Fruit fly (Drosophila melanogaster) whole organism, embryonic: ENCODE measurements around the gene CG13403.

Experiments used
- Adf1 ChIP-seq: fragments of 200-800 bp; sonication (Bioruptor generic); IDR thresholded peaks from 2 replicates; pipeline ENCODE4 v1.3.6; 2022; ENCODE audit warnings: missing biosample characterization, missing genetic modification characterization
- Atf3 ChIP-seq: fragments of 200-800 bp; sonication (Bioruptor generic); optimal IDR thresholded peaks from 3 replicates; lab custom pipeline; 2016; ENCODE audit warnings: missing biosample characterization, missing genetic modification characterization
- Atf6 ChIP-seq: fragments of 200-800 bp; sonication (Bioruptor generic); IDR thresholded peaks from 2 replicates; pipeline ENCODE4 v1.3.6; 2022; ENCODE audit warnings: missing biosample characterization, missing genetic modification characterization
- Bteb2 ChIP-seq: fragments of 200-800 bp; sonication (Bioruptor generic); optimal IDR thresholded peaks from 2 replicates; lab custom pipeline; 2016; ENCODE audit warnings: missing biosample characterization, missing genetic modification characterization
- CG10209 ChIP-seq: fragments of 200-800 bp; sonication (Bioruptor generic); optimal IDR thresholded peaks from 3 replicates; lab custom pipeline; 2017; ENCODE audit warnings: missing biosample characterization, mild to moderate bottlenecking, missing genetic modification characterization, missing genetic modification reagents
- CG10565 ChIP-seq: fragments of 200-800 bp; sonication (Bioruptor generic); optimal IDR thresholded peaks from 3 replicates; lab custom pipeline; 2016; ENCODE audit warnings: missing biosample characterization, mild to moderate bottlenecking, missing genetic modification characterization
- CG11456 ChIP-seq: fragments of 200-800 bp; sonication (Bioruptor generic); IDR thresholded peaks from 3 replicates; pipeline ENCODE4 v1.3.6; 2022; ENCODE audit warnings: missing biosample characterization, missing genetic modification characterization
- CG11504 ChIP-seq: fragments of 200-800 bp; sonication (Bioruptor generic); optimal IDR thresholded peaks from 3 replicates; lab custom pipeline; 2019; ENCODE audit warnings: missing biosample characterization, mild to moderate bottlenecking, missing genetic modification characterization, moderate library complexity
- CG13424 ChIP-seq: fragments of 200-800 bp; sonication (Bioruptor generic); optimal IDR thresholded peaks from 2 replicates; lab custom pipeline; 2019; ENCODE audit warnings: missing biosample characterization, mild to moderate bottlenecking, missing genetic modification characterization, moderate library complexity
- CG14710 ChIP-seq: fragments of 200-800 bp; sonication (Bioruptor generic); optimal IDR thresholded peaks from 3 replicates; lab custom pipeline; 2019; ENCODE audit warnings: missing biosample characterization, mild to moderate bottlenecking, missing genetic modification characterization, moderate library complexity
- CG15073 ChIP-seq: fragments of 200-800 bp; sonication (Bioruptor generic); optimal IDR thresholded peaks from 2 replicates; lab custom pipeline; 2016; ENCODE audit warnings: missing biosample characterization, missing genetic modification characterization
- CG15269 ChIP-seq: fragments of 200-800 bp; sonication (Bioruptor generic); optimal IDR thresholded peaks from 2 replicates; lab custom pipeline; 2018; ENCODE audit warnings: missing biosample characterization, mild to moderate bottlenecking, missing genetic modification characterization, moderate library complexity
- CG15601 ChIP-seq: fragments of 200-800 bp; sonication (Bioruptor generic); optimal IDR thresholded peaks from 3 replicates; lab custom pipeline; 2019; ENCODE audit warnings: missing biosample characterization, mild to moderate bottlenecking, missing genetic modification characterization, moderate library complexity
- CG18262 ChIP-seq: fragments of 200-800 bp; optimal IDR thresholded peaks from 3 replicates; lab custom pipeline; 2019; ENCODE audit warnings: missing biosample characterization, mild to moderate bottlenecking, missing genetic modification characterization, moderate library complexity
- CG2202 ChIP-seq: fragments of 200-800 bp; sonication (Bioruptor generic); optimal IDR thresholded peaks from 2 replicates; lab custom pipeline; 2018; ENCODE audit warnings: missing biosample characterization, mild to moderate bottlenecking, missing genetic modification characterization
- CG2712 ChIP-seq: fragments of 200-800 bp; optimal IDR thresholded peaks from 3 replicates; lab custom pipeline; 2019; ENCODE audit warnings: missing biosample characterization, mild to moderate bottlenecking, missing genetic modification characterization, moderate library complexity
- CG2875 ChIP-seq: fragments of 200-800 bp; sonication (Bioruptor generic); optimal IDR thresholded peaks from 2 replicates; lab custom pipeline; 2017; ENCODE audit warnings: missing biosample characterization, mild to moderate bottlenecking, missing genetic modification characterization, missing genetic modification reagents
- CG3407 ChIP-seq: fragments of 200-800 bp; sonication (Bioruptor generic); optimal IDR thresholded peaks from 2 replicates; lab custom pipeline; 2018; ENCODE audit warnings: missing biosample characterization, mild to moderate bottlenecking, missing genetic modification characterization
- CG34224 ChIP-seq: fragments of 200-800 bp; sonication (Bioruptor generic); IDR thresholded peaks from 3 replicates; pipeline ENCODE4 v1.3.6; 2022; ENCODE audit warnings: missing biosample characterization, missing genetic modification characterization; ENCODE audit not compliant: partially characterized antibody
- CG4424 ChIP-seq: fragments of 200-800 bp; sonication (Bioruptor generic); optimal IDR thresholded peaks from 3 replicates; lab custom pipeline; 2016; ENCODE audit warnings: missing biosample characterization, missing genetic modification characterization
- CG5180 ChIP-seq: fragments of 200-800 bp; sonication (Bioruptor generic); optimal IDR thresholded peaks from 3 replicates; lab custom pipeline; 2017; ENCODE audit warnings: missing biosample characterization, missing genetic modification characterization, mild to moderate bottlenecking, moderate library complexity, missing genetic modification reagents
- CG6175 ChIP-seq: fragments of 200-800 bp; sonication (Bioruptor generic); IDR thresholded peaks from 3 replicates; pipeline ENCODE4 v1.3.6; 2022; ENCODE audit warnings: missing biosample characterization, missing genetic modification characterization
- CG6791 ChIP-seq: fragments of 200-800 bp; sonication (Bioruptor generic); IDR thresholded peaks from 3 replicates; pipeline ENCODE4 v1.3.6; 2022; ENCODE audit warnings: missing biosample characterization, missing genetic modification characterization; ENCODE audit not compliant: partially characterized antibody
- CG7786 ChIP-seq: fragments of 200-800 bp; sonication (Bioruptor generic); optimal IDR thresholded peaks from 2 replicates; lab custom pipeline; 2016; ENCODE audit warnings: missing biosample characterization, missing genetic modification characterization
- CG7928 ChIP-seq: fragments of 200-800 bp; sonication (Bioruptor generic); optimal IDR thresholded peaks from 2 replicates; lab custom pipeline; 2017; ENCODE audit warnings: missing biosample characterization, mild to moderate bottlenecking, missing genetic modification characterization
- CoRest ChIP-seq: fragments of 200-800 bp; sonication (Bioruptor generic); optimal IDR thresholded peaks from 3 replicates; lab custom pipeline; 2018; ENCODE audit warnings: missing biosample characterization, mild to moderate bottlenecking, missing genetic modification characterization, moderate library complexity
- Ets97D ChIP-seq: fragments of 200-800 bp; sonication (Bioruptor generic); optimal IDR thresholded peaks from 3 replicates; lab custom pipeline; 2016; ENCODE audit warnings: missing biosample characterization, missing genetic modification characterization
- HLH4C ChIP-seq: fragments of 200-800 bp; sonication (Bioruptor generic); IDR thresholded peaks from 3 replicates; pipeline ENCODE4 v1.3.6; 2022; ENCODE audit warnings: missing biosample characterization, missing genetic modification characterization; ENCODE audit not compliant: partially characterized antibody
- Hmx ChIP-seq: fragments of 200-800 bp; sonication (Bioruptor generic); optimal IDR thresholded peaks from 2 replicates; lab custom pipeline; 2016; ENCODE audit warnings: missing biosample characterization, missing genetic modification characterization
- Nf-YA ChIP-seq: fragments of 200-800 bp; sonication (Bioruptor generic); IDR thresholded peaks from 2 replicates; pipeline ENCODE4 v1.3.6; 2022; ENCODE audit warnings: missing biosample characterization, missing genetic modification characterization
- Scr ChIP-seq: fragments of 200-800 bp; sonication (Bioruptor generic); IDR thresholded peaks from 2 replicates; pipeline ENCODE4 v1.3.6; 2022; ENCODE audit warnings: missing biosample characterization, missing genetic modification characterization; ENCODE audit not compliant: partially characterized antibody
- Sry-δ ChIP-seq: fragments of 200-800 bp; sonication (Bioruptor generic); optimal IDR thresholded peaks from 2 replicates; lab custom pipeline; 2016; ENCODE audit warnings: missing biosample characterization, missing genetic modification characterization
- YL-1 ChIP-seq: fragments of 200-800 bp; sonication (Bioruptor generic); optimal IDR thresholded peaks from 3 replicates; lab custom pipeline; 2017; ENCODE audit warnings: missing biosample characterization, mild to moderate bottlenecking, missing genetic modification characterization
- ara ChIP-seq: fragments of 200-800 bp; sonication (Bioruptor generic); IDR thresholded peaks from 2 replicates; pipeline ENCODE4 v1.3.6; 2022; ENCODE audit warnings: missing biosample characterization, missing genetic modification characterization
- cad ChIP-seq: fragments of >200 bp; optimal IDR thresholded peaks from 2 replicates; lab custom pipeline; 2017; ENCODE audit warnings: missing biosample characterization, missing genetic modification characterization
- croc ChIP-seq: fragments of 200-800 bp; sonication (Bioruptor generic); conservative IDR thresholded peaks from 3 replicates; pipeline ENCODE4 v1.3.6; 2022; ENCODE audit warnings: missing biosample characterization, missing genetic modification characterization
- cwo ChIP-seq: fragments of 200-800 bp; sonication (Bioruptor generic); optimal IDR thresholded peaks from 3 replicates; lab custom pipeline; 2017; ENCODE audit warnings: missing biosample characterization, missing genetic modification characterization, mild to moderate bottlenecking, moderate library complexity, missing genetic modification reagents
- exex ChIP-seq: fragments of 200-800 bp; sonication (Bioruptor generic); optimal IDR thresholded peaks from 4 replicates; lab custom pipeline; 2018; ENCODE audit warnings: missing biosample characterization, mild to moderate bottlenecking, missing genetic modification characterization, moderate library complexity
- fd64A ChIP-seq: fragments of 200-800 bp; sonication (Bioruptor generic); optimal IDR thresholded peaks from 3 replicates; lab custom pipeline; 2018; ENCODE audit warnings: missing biosample characterization, mild to moderate bottlenecking, missing genetic modification characterization
- hb ChIP-seq: fragments of 200-800 bp; sonication (Bioruptor generic); IDR thresholded peaks from 3 replicates; pipeline ENCODE4 v1.3.6; 2022; ENCODE audit warnings: missing biosample characterization, missing genetic modification characterization; ENCODE audit not compliant: partially characterized antibody
- pan ChIP-seq, 4 experiments: fragments of >200 bp in 3 of 4; fragments of 200-800 bp in 1 of 4; sonication (Bioruptor generic) in 1 of 4; optimal IDR thresholded peaks in 3 of 4; IDR thresholded peaks in 1 of 4; 2 replicates each; pipeline versions ENCODE4 v1.3.6 to Lab custom; 2017 to 2022; ENCODE audit warnings: missing biosample characterization in 2 of 4, missing genetic modification characterization in 2 of 4, mixed read lengths in 1 of 4
- pb ChIP-seq: fragments of 200-800 bp; sonication (Bioruptor generic); optimal IDR thresholded peaks from 3 replicates; lab custom pipeline; 2016; ENCODE audit warnings: missing biosample characterization, missing genetic modification characterization
- seq ChIP-seq: fragments of 200-800 bp; sonication (Bioruptor generic); IDR thresholded peaks from 2 replicates; pipeline ENCODE4 v1.3.6; 2022; ENCODE audit warnings: missing biosample characterization, missing genetic modification characterization
- sim ChIP-seq: fragments of 200-800 bp; sonication (Bioruptor generic); IDR thresholded peaks from 2 replicates; pipeline ENCODE4 v1.3.6; 2022; ENCODE audit warnings: missing biosample characterization, missing genetic modification characterization
- stc ChIP-seq: fragments of 200-800 bp; sonication (Bioruptor generic); IDR thresholded peaks from 2 replicates; pipeline ENCODE4 v1.3.6; 2022; ENCODE audit warnings: missing biosample characterization, missing genetic modification characterization
- trem ChIP-seq: fragments of 200-800 bp; optimal IDR thresholded peaks from 3 replicates; lab custom pipeline; 2019; ENCODE audit warnings: missing biosample characterization, mild to moderate bottlenecking, missing genetic modification characterization, moderate library complexity
- ttk ChIP-seq: fragments of 200-800 bp; sonication (Bioruptor generic); IDR thresholded peaks from 2 replicates; pipeline ENCODE4 v2.1.2; 2022; ENCODE audit warnings: missing biosample characterization, missing genetic modification characterization
- zen ChIP-seq: fragments of 200-800 bp; sonication (Bioruptor generic); optimal IDR thresholded peaks from 3 replicates; lab custom pipeline; 2018; ENCODE audit warnings: missing biosample characterization, mild to moderate bottlenecking, missing genetic modification characterization, moderate library complexity

The CG13403 gene

DNA sequence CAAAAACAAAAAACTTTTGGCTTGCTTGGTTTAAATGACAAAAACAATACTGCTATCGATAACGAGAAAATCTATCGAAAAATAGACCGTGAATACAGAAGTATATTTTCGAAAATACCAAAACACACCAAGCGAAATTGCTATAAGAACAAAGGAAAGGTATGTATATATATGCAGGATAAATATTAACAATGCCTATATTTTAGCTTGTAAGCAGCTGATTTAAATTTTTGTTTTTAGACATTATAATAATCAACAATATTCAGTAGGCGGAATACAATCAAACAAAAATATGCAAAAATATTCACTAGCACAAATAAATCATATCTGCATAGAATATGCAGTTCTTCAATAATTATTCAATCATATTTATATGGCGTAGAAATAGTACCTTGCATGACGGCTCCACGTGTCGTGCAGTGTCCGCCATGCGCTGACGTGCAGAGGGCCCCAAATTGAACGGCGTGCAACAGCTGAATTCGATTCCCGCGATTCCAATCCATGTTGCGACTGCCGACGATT is 46.1 kb upstream of the CG13403 start, which contains the start of the genes Fbxl4 and Dus2 (continued):
- TF ChIP-seq CG15601 (peak; percentile 90), Adf1 (peak; percentile 48), croc (GFP tag; lab: Robert Waterston, UW) (peak; percentile 88), Scr (GFP tag; lab: Robert Waterston, UW) (0 out of 2 replicates have a peak, but pooled peaks have one; percentile 18), CG7786 (GFP tag; lab: Kevin White, UChicago) (peak; percentile 86), CG5180 (GFP tag; lab: Kevin White, UChicago) (peak; percentile 70), CG15269 (tag; lab: Kevin White, UChicago) (peak; percentile 88), CG10565 (GFP tag; lab: Kevin White, UChicago) (peak; percentile 67), Sry-δ (peak; percentile 66), CoRest (tag; lab: Kevin White, UChicago) (peak; percentile 96), CG6175 (peak; percentile 79), Nf-YA (GFP tag; lab: Robert Waterston, UW) (peak; percentile 84), pb (peak; percentile 73), trem (tag; lab: Kevin White, UChicago) (peak; percentile 80), CG18262 (tag; lab: Kevin White, UChicago) (peak; percentile 91), CG7928 (GFP tag; lab: Kevin White, UChicago) (peak; percentile 61), pan (optimal IDR thresholded peaks at IDR 0.05; lab: Kevin White, UChicago) (no peak), pan (GFP tag; optimal IDR thresholded peaks at IDR 0.05 in 1 of 2, IDR thresholded peaks at IDR 0.05 in 1 of 2) (peak in 1 of 2 experiments; percentile 93), cwo (GFP tag; lab: Kevin White, UChicago) (peak; percentile 79), CG11456 (GFP tag; lab: Robert Waterston, UW) (peak; percentile 95), fd64A (GFP tag; lab: Kevin White, UChicago) (peak; percentile 49), YL-1 (GFP tag; lab: Kevin White, UChicago) (peak; percentile 81), CG13424 (tag; lab: Kevin White, UChicago) (peak; percentile 95), Bteb2 (peak; percentile 90), CG2202 (tag; lab: Kevin White, UChicago) (peak; percentile 81), HLH4C (GFP tag; lab: Robert Waterston, UW) (peak; percentile 60; the same call in 2 of the 3 replicates), Ets97D (peak; percentile 80), CG3407 (GFP tag; lab: Kevin White, UChicago) (peak; percentile 74), stc (GFP tag; lab: Robert Waterston, UW) (peak; percentile 87), ara (peak; percentile 92), cad (GFP tag; lab: Kevin White, UChicago) (no peak), Atf6 (GFP tag; lab: Robert Waterston, UW) (peak; percentile 92), CG14710 (tag; lab: Kevin White, UChicago) (peak; percentile 94), seq (peak; percentile 87), CG2712 (peak; percentile 93), CG15073 (GFP tag; lab: Kevin White, UChicago) (peak; percentile 39), hb (GFP tag; lab: Robert Waterston, UW) (no peak; the same call in 2 of the 3 replicates), CG6791 (GFP tag; lab: Robert Waterston, UW) (peak; percentile 37; the same call in 1 of the 3 replicates), exex (tag; lab: Kevin White, UChicago) (no peak), CG10209 (peak; percentile 92), Atf3 (peak; percentile 90), CG2875 (GFP tag; lab: Kevin White, UChicago) (peak; percentile 82), Hmx (GFP tag; lab: Kevin White, UChicago) (peak; percentile 84), zen (tag; lab: Kevin White, UChicago) (peak; percentile 92), sim (peak; percentile 60; the same call in 1 of the 2 replicates), CG34224 (no peak), CG4424 (peak; percentile 95), ttk (peak; percentile 91), CG11504 (tag; lab: Kevin White, UChicago) (peak; percentile 91)
